Fruit fly (Drosophila melanogaster): Measurements from ENCODE around the gene CG15818.
A peak's percentile ranks its signal among the peaks of the same experiment; 100 is the strongest.

The CG15818 gene

DNA sequence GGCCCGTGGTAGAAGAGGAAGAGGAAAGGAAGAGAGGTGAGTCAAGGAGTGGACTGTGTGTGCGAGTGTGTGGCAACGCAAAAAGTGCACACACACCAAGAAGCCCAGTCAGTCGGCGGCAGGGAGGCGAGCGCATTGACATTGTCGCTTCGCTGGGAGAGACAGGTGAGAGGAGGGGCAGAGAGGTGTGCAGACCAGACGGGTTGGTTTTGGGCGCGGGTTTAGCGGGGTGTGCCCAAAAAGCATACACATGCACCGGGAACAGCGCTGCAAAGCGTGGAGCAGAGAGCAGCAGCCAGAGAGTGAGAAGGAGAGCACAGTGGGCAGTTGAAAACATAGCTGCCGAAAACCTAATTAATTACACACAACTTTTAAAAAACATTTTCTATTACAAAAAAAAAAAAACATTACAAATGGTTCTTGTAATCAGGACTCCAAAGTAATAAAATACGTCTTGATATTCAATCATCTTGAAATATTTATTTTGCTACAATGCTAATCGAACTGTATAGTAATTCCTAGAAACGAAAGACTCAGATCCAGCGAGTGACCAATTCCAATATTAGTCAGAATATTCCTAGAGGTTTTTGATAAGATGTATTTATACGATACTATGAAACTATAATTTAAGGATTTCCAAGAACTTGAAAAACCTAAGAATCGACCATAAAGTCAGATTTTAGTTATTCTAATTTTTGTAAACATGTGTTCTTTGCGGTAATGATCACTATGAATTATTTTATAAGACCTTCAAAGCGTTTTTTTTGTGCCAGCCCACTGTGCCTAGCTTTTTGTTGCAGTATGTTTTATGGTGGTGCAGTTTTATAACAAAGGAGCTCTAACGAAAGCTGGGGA, 11.9 kb downstream of the CG15818 start:
- peak; percentile 70; the same call in 1 of the 2 replicates for TF ChIP-seq CG12605 (GFP tag; IDR thresholded peaks at IDR 0.05)
- no peak for TF ChIP-seq D1 (tag; optimal IDR thresholded peaks at IDR 0.05)
- TF ChIP-seq EcR (GFP tag; optimal IDR thresholded peaks at IDR 0.05): peak; percentile 99
- peak; percentile 65 for TF ChIP-seq CG15710 (tag; optimal IDR thresholded peaks at IDR 0.05)
- peak; percentile 16 for TF ChIP-seq Pif1B (GFP tag; optimal IDR thresholded peaks at IDR 0.05)
- TF ChIP-seq CG34367 (tag; optimal IDR thresholded peaks at IDR 0.05): peak; percentile 68
- TF ChIP-seq CG17806 (tag; optimal IDR thresholded peaks at IDR 0.05): peak; percentile 64
- TF ChIP-seq CG8301 (tag; optimal IDR thresholded peaks at IDR 0.05): peak; percentile 67
- peak; percentile 77 for TF ChIP-seq CG32121 (GFP tag; IDR thresholded peaks at IDR 0.05)
- peak; percentile 70; the same call in 2 of the 3 replicates for TF ChIP-seq fd96Ca (GFP tag; IDR thresholded peaks at IDR 0.05)
- peak; percentile 63 for TF ChIP-seq Pif1A (GFP tag; optimal IDR thresholded peaks at IDR 0.05)
- TF ChIP-seq rn (GFP tag; IDR thresholded peaks at IDR 0.05): 0 out of 2 replicates have a peak, but pooled peaks have one; percentile 6
- peak; percentile 82 for TF ChIP-seq CG4496 (GFP tag; IDR thresholded peaks at IDR 0.05)
- peak; percentile 91 for TF ChIP-seq Snoo (tag; optimal IDR thresholded peaks at IDR 0.05)
- TF ChIP-seq CG9948 (tag; optimal IDR thresholded peaks at IDR 0.05): peak; percentile 67
- peak; percentile 76 for TF ChIP-seq Ets98B (GFP tag; IDR thresholded peaks at IDR 0.05)
- no peak for TF ChIP-seq gl (tag; optimal IDR thresholded peaks at IDR 0.05)
- TF ChIP-seq CG10348 (GFP tag; IDR thresholded peaks at IDR 0.05): 0 out of 2 replicates have a peak, but pooled peaks have one; percentile 18
- peak; percentile 84 for TF ChIP-seq CG14655 (GFP tag; optimal IDR thresholded peaks at IDR 0.05)
- peak; percentile 83 for TF ChIP-seq CG8159 (tag; optimal IDR thresholded peaks at IDR 0.05)
- TF ChIP-seq CG13204 (GFP tag; optimal IDR thresholded peaks at IDR 0.05): peak; percentile 80

dm6 chr2L:7423333-7423895, 12.7 kb downstream of the CG15818 start:
- TF ChIP-seq CG4496 (GFP tag; IDR thresholded peaks at IDR 0.05) (peak; percentile 91), CG15710 (tag; optimal IDR thresholded peaks at IDR 0.05) (peak; percentile 84), CG34367 (tag; optimal IDR thresholded peaks at IDR 0.05) (peak; percentile 58), CG9948 (tag; optimal IDR thresholded peaks at IDR 0.05) (peak; percentile 63), CG14655 (GFP tag; optimal IDR thresholded peaks at IDR 0.05) (peak; percentile 60), rn (GFP tag; IDR thresholded peaks at IDR 0.05) (peak; percentile 45; the same call in 1 of the 2 replicates), Ets98B (GFP tag; IDR thresholded peaks at IDR 0.05) (peak; percentile 92), CG10348 (GFP tag; IDR thresholded peaks at IDR 0.05) (0 out of 2 replicates have a peak, but pooled peaks have one; percentile 33), CG32121 (GFP tag; IDR thresholded peaks at IDR 0.05) (peak; percentile 86), D1 (tag; optimal IDR thresholded peaks at IDR 0.05) (peak; percentile 35), EcR (GFP tag; optimal IDR thresholded peaks at IDR 0.05) (peak; percentile 85), Pif1A (GFP tag; optimal IDR thresholded peaks at IDR 0.05) (peak; percentile 71), CG8301 (tag; optimal IDR thresholded peaks at IDR 0.05) (peak; percentile 73), gl (tag; optimal IDR thresholded peaks at IDR 0.05) (peak; percentile 73), Pif1B (GFP tag; optimal IDR thresholded peaks at IDR 0.05) (peak; percentile 60), CG12605 (GFP tag; IDR thresholded peaks at IDR 0.05) (peak; percentile 75), CG13204 (GFP tag; optimal IDR thresholded peaks at IDR 0.05) (peak; percentile 72), CG8159 (tag; optimal IDR thresholded peaks at IDR 0.05) (peak; percentile 75), CG17806 (tag; optimal IDR thresholded peaks at IDR 0.05) (peak; percentile 67), Snoo (tag; optimal IDR thresholded peaks at IDR 0.05) (peak; percentile 73), fd96Ca (GFP tag; IDR thresholded peaks at IDR 0.05) (peak; percentile 86)

DNA sequence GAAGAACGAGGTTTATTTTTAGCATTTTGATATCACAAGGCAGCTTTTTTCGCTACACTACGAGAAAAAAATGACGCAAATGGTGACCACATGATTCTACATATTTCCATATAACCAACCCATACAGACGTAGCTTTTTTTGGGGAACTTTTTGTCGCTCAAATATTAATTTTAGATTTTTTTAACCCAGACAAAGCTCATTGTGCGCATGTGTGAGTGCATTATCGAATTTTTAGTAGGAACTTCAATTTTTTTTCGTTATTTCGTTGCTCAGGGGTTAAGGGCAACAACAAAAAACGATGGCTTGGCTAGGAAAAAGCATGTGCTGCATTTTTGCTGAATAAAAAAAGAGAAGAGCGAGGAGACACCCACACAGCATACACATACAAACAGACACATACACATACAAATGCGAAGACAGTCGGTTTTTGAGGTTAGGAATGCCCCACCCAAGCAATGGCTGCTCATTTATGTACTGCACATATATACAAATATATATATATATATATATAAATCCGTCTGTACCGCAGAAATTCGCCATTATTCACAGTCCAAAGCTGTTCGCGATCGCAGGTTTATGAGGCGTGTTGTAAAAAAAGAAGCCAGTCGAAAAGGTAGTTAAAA, 13.7 kb downstream of the CG15818 start:
- no peak for TF ChIP-seq Ets98B (GFP tag; IDR thresholded peaks at IDR 0.05)
- TF ChIP-seq CG13204 (GFP tag; optimal IDR thresholded peaks at IDR 0.05): no peak
- TF ChIP-seq gl (tag; optimal IDR thresholded peaks at IDR 0.05): no peak
- peak; percentile 53 for TF ChIP-seq Pif1B (GFP tag; optimal IDR thresholded peaks at IDR 0.05)
- no peak for TF ChIP-seq EcR (GFP tag; optimal IDR thresholded peaks at IDR 0.05)
- peak; percentile 75 for TF ChIP-seq fd96Ca (GFP tag; IDR thresholded peaks at IDR 0.05)
- TF ChIP-seq CG17806 (tag; optimal IDR thresholded peaks at IDR 0.05): peak; percentile 59
- peak; percentile 52 for TF ChIP-seq Pif1A (GFP tag; optimal IDR thresholded peaks at IDR 0.05)
- no peak for TF ChIP-seq CG10348 (GFP tag; IDR thresholded peaks at IDR 0.05)
- TF ChIP-seq CG15710 (tag; optimal IDR thresholded peaks at IDR 0.05): peak; percentile 41
- peak; percentile 64 for TF ChIP-seq CG14655 (GFP tag; optimal IDR thresholded peaks at IDR 0.05)
- TF ChIP-seq CG12605 (GFP tag; IDR thresholded peaks at IDR 0.05): no peak
- peak; percentile 55 for TF ChIP-seq CG34367 (tag; optimal IDR thresholded peaks at IDR 0.05)
- TF ChIP-seq Snoo (tag; optimal IDR thresholded peaks at IDR 0.05): no peak
- TF ChIP-seq CG8301 (tag; optimal IDR thresholded peaks at IDR 0.05): peak; percentile 59
- peak; percentile 28; the same call in 1 of the 2 replicates for TF ChIP-seq rn (GFP tag; IDR thresholded peaks at IDR 0.05)
- peak; percentile 63 for TF ChIP-seq CG8159 (tag; optimal IDR thresholded peaks at IDR 0.05)
- TF ChIP-seq CG32121 (GFP tag; IDR thresholded peaks at IDR 0.05): peak; percentile 33; the same call in 1 of the 2 replicates
- TF ChIP-seq CG9948 (tag; optimal IDR thresholded peaks at IDR 0.05): peak; percentile 65
- 0 out of 3 replicates have a peak, but pooled peaks have one; percentile 64 for TF ChIP-seq CG4496 (GFP tag; IDR thresholded peaks at IDR 0.05)
- TF ChIP-seq D1 (tag; optimal IDR thresholded peaks at IDR 0.05): no peak

DNA sequence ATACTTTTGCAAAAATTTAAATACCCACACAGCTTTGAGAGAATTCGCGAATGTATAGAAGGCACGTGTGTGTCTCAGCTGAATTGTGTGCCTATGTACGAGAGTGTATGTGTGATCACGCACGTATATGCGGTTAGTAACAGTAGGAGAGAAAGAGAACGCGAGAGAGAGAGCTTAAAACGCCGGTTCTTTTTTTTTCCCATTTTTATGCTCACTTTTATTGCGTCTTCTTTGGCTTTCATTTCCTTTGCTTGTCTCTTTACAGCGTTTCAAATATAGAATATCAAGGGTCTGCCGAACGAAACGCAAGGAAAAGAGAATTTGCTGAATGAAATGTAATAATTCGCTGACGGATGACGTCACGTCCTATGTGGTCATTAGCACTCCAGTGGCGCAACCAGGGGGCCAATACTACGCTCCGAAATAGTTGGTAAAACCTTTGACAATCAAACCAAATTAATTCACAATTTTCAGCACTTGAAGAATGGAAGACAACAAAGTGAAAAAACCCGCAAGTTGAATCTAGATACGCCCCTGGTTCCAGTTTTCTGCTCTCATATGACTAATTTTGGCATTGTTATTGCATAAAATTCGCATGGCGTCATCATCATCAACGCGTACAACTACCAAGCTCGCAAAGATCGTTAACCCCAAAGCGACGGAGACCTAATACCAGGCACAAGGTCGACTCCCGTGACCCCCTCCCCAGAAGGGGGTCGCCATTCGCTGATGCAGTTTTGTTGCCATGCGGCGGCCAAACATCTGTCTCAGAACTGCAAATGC, 14.4 kb downstream of the CG15818 start:
- TF ChIP-seq CG13204 (GFP tag; optimal IDR thresholded peaks at IDR 0.05): no peak
- peak; percentile 92; the same call in 2 of the 3 replicates for TF ChIP-seq CG4496 (GFP tag; IDR thresholded peaks at IDR 0.05)
- TF ChIP-seq CG34367 (tag; optimal IDR thresholded peaks at IDR 0.05): peak; percentile 47
- TF ChIP-seq CG12605 (GFP tag; IDR thresholded peaks at IDR 0.05): peak; percentile 77
- TF ChIP-seq CG15710 (tag; optimal IDR thresholded peaks at IDR 0.05): peak; percentile 39
- peak; percentile 64 for TF ChIP-seq rn (GFP tag; IDR thresholded peaks at IDR 0.05)
- TF ChIP-seq CG9948 (tag; optimal IDR thresholded peaks at IDR 0.05): peak; percentile 43
- TF ChIP-seq CG32121 (GFP tag; IDR thresholded peaks at IDR 0.05): peak; percentile 86
- TF ChIP-seq gl (tag; optimal IDR thresholded peaks at IDR 0.05): no peak
- peak; percentile 94 for TF ChIP-seq EcR (GFP tag; optimal IDR thresholded peaks at IDR 0.05)
- no peak for TF ChIP-seq D1 (tag; optimal IDR thresholded peaks at IDR 0.05)
- TF ChIP-seq CG10348 (GFP tag; IDR thresholded peaks at IDR 0.05): no peak
- peak; percentile 54 for TF ChIP-seq CG17806 (tag; optimal IDR thresholded peaks at IDR 0.05)
- peak; percentile 87 for TF ChIP-seq Ets98B (GFP tag; IDR thresholded peaks at IDR 0.05)
- peak; percentile 90 for TF ChIP-seq fd96Ca (GFP tag; IDR thresholded peaks at IDR 0.05)
- TF ChIP-seq CG8301 (tag; optimal IDR thresholded peaks at IDR 0.05): peak; percentile 60
- peak; percentile 52 for TF ChIP-seq Pif1B (GFP tag; optimal IDR thresholded peaks at IDR 0.05)
- TF ChIP-seq Pif1A (GFP tag; optimal IDR thresholded peaks at IDR 0.05): peak; percentile 72
- peak; percentile 77 for TF ChIP-seq Snoo (tag; optimal IDR thresholded peaks at IDR 0.05)
- TF ChIP-seq CG8159 (tag; optimal IDR thresholded peaks at IDR 0.05): peak; percentile 61
- TF ChIP-seq CG14655 (GFP tag; optimal IDR thresholded peaks at IDR 0.05): peak; percentile 62
